Worm (Caenorhabditis elegans) whole organism, late embryonic: ENCODE measurements around the gene T24H10.5.

Experiments
- C38D4.7 ChIP-seq: fragments of 200-800 bp; sonication (Bioruptor generic); optimal IDR thresholded peaks from 2 replicates; lab custom pipeline; 2018; ENCODE audit warnings: mild to moderate bottlenecking, missing genetic modification characterization, moderate library complexity, missing compliant biosample characterization
- F13H6.1 ChIP-seq: sonication (generic microtip); optimal IDR thresholded peaks from 2 replicates; lab custom pipeline; 2016; ENCODE audit warnings: missing genetic modification characterization, missing compliant biosample characterization
- Y22D7AL.16 ChIP-seq: sonication (generic microtip); optimal IDR thresholded peaks from 2 replicates; lab custom pipeline; 2016; ENCODE audit warnings: missing genetic modification characterization, missing compliant biosample characterization
- ceh-14 ChIP-seq: sonication (generic microtip); optimal IDR thresholded peaks from 2 replicates; lab custom pipeline; 2016; ENCODE audit warnings: missing genotype, missing genetic modification characterization, missing compliant biosample characterization
- ceh-18 ChIP-seq: sonication (generic microtip); optimal IDR thresholded peaks from 2 replicates; lab custom pipeline; 2016; ENCODE audit warnings: missing genetic modification characterization, missing compliant biosample characterization
- ceh-22 ChIP-seq: sonication (generic microtip); optimal IDR thresholded peaks from 2 replicates; lab custom pipeline; 2017; ENCODE audit warnings: missing biosample characterization, missing genetic modification characterization
- ceh-24 ChIP-seq: sonication (generic microtip); optimal IDR thresholded peaks from 2 replicates; lab custom pipeline; 2016; ENCODE audit warnings: mild to moderate bottlenecking, missing genetic modification characterization, missing compliant biosample characterization
- ceh-34 ChIP-seq: sonication (generic microtip); optimal IDR thresholded peaks from 2 replicates; lab custom pipeline; 2016; ENCODE audit warnings: mild to moderate bottlenecking, missing genetic modification characterization, missing compliant biosample characterization
- ceh-45 ChIP-seq: fragments of 200-800 bp; sonication (Bioruptor generic); IDR thresholded peaks from 2 replicates; pipeline ENCODE4 v1.3.6; 2022; ENCODE audit warnings: missing genetic modification reagents, missing genetic modification characterization, missing compliant biosample characterization
- ceh-48 ChIP-seq: sonication (generic microtip); optimal IDR thresholded peaks from 2 replicates; lab custom pipeline; 2016; ENCODE audit warnings: missing genetic modification characterization, inconsistent platforms, missing compliant biosample characterization
- ceh-6 ChIP-seq: fragments of 200-800 bp; sonication (Bioruptor generic); optimal IDR thresholded peaks from 2 replicates; lab custom pipeline; 2018; ENCODE audit warnings: mild to moderate bottlenecking, missing genetic modification characterization, missing compliant biosample characterization
- ceh-9 ChIP-seq: sonication (generic microtip); optimal IDR thresholded peaks from 2 replicates; lab custom pipeline; 2016; ENCODE audit warnings: mild to moderate bottlenecking, missing genetic modification characterization, inconsistent platforms, missing compliant biosample characterization
- che-1 ChIP-seq: sonication (generic microtip); optimal IDR thresholded peaks from 2 replicates; lab custom pipeline; 2016; ENCODE audit warnings: mild to moderate bottlenecking, missing genetic modification characterization, missing compliant biosample characterization
- dmd-4 ChIP-seq: sonication (generic microtip); optimal IDR thresholded peaks from 2 replicates; lab custom pipeline; 2016; ENCODE audit warnings: borderline replicate concordance, missing genetic modification characterization, missing compliant biosample characterization
- elt-2 ChIP-seq: sonication (generic microtip); optimal IDR thresholded peaks from 2 replicates; lab custom pipeline; 2016; ENCODE audit warnings: missing genetic modification reagents, missing genetic modification characterization, missing compliant biosample characterization
- elt-4 ChIP-seq: sonication (generic microtip); optimal IDR thresholded peaks from 2 replicates; lab custom pipeline; 2016; ENCODE audit warnings: missing genetic modification characterization, missing compliant biosample characterization
- ets-4 ChIP-seq: sonication (generic microtip); optimal IDR thresholded peaks from 2 replicates; lab custom pipeline; 2016; ENCODE audit warnings: missing genetic modification characterization, missing compliant biosample characterization
- eyg-1 ChIP-seq: sonication (generic microtip); optimal IDR thresholded peaks from 2 replicates; lab custom pipeline; 2016; ENCODE audit warnings: missing genotype, missing genetic modification characterization, missing compliant biosample characterization
- fax-1 ChIP-seq: sonication (generic microtip); optimal IDR thresholded peaks from 2 replicates; lab custom pipeline; 2016; ENCODE audit warnings: missing genotype, missing genetic modification characterization, missing compliant biosample characterization
- fkh-10 ChIP-seq: fragments of 150-350 bp; optimal IDR thresholded peaks from 2 replicates; lab custom pipeline; 2014; ENCODE audit warnings: missing biosample characterization, missing genetic modification reagents, missing genetic modification characterization
- fkh-6 ChIP-seq: sonication (generic microtip); optimal IDR thresholded peaks from 2 replicates; lab custom pipeline; 2016; ENCODE audit warnings: missing genetic modification characterization, missing compliant biosample characterization
- hlh-15 ChIP-seq: sonication (generic microtip); optimal IDR thresholded peaks from 2 replicates; lab custom pipeline; 2016; ENCODE audit warnings: missing genetic modification characterization, missing compliant biosample characterization
- lim-6 ChIP-seq: sonication (generic microtip); optimal IDR thresholded peaks from 2 replicates; lab custom pipeline; 2016; ENCODE audit warnings: missing genetic modification characterization, missing compliant biosample characterization
- nhr-11 ChIP-seq: fragments of 150-350 bp; optimal IDR thresholded peaks from 2 replicates; lab custom pipeline; 2014; ENCODE audit warnings: missing biosample characterization, missing genetic modification characterization
- odd-2 ChIP-seq: sonication (generic microtip); optimal IDR thresholded peaks from 2 replicates; lab custom pipeline; 2017; ENCODE audit warnings: antibody characterized with exemption, mild to moderate bottlenecking, missing genetic modification characterization, missing compliant biosample characterization
- pag-3 ChIP-seq: sonication (generic microtip); optimal IDR thresholded peaks from 2 replicates; lab custom pipeline; 2016; ENCODE audit warnings: missing compliant biosample characterization, missing genetic modification characterization, borderline replicate concordance
- pat-9 ChIP-seq: fragments of 200-800 bp; sonication (Bioruptor generic); optimal IDR thresholded peaks from 2 replicates; lab custom pipeline; 2018; ENCODE audit warnings: mild to moderate bottlenecking, missing genetic modification characterization, moderate library complexity, missing compliant biosample characterization
- pax-1 ChIP-seq: fragments of 150-350 bp; optimal IDR thresholded peaks from 2 replicates; lab custom pipeline; 2014; ENCODE audit warnings: missing biosample characterization, missing genetic modification characterization
- pha-4 ChIP-seq: fragments of 150-350 bp; optimal IDR thresholded peaks from 2 replicates; lab custom pipeline; 2018; ENCODE audit warnings: missing biosample characterization, missing genetic modification reagents, missing genetic modification characterization
- sox-4 ChIP-seq: sonication (generic microtip); optimal IDR thresholded peaks from 2 replicates; lab custom pipeline; 2017; ENCODE audit warnings: mild to moderate bottlenecking, missing genetic modification characterization, inconsistent platforms, missing compliant biosample characterization
- tbx-2 ChIP-seq: sonication (generic microtip); optimal IDR thresholded peaks from 2 replicates; lab custom pipeline; 2016; ENCODE audit warnings: missing genetic modification characterization, missing compliant biosample characterization
- tbx-7 ChIP-seq: sonication (generic microtip); optimal IDR thresholded peaks from 2 replicates; lab custom pipeline; 2016; ENCODE audit warnings: missing genotype, missing genetic modification characterization, missing compliant biosample characterization
- ttx-3 ChIP-seq: sonication (generic microtip); optimal IDR thresholded peaks from 2 replicates; lab custom pipeline; 2016; ENCODE audit warnings: missing genetic modification reagents, missing genetic modification characterization, missing compliant biosample characterization
- unc-3 ChIP-seq, 2 experiments: fragments of 200-800 bp in 1 of 2; sonication (Bioruptor generic) in 1 of 2; sonication (generic microtip) in 1 of 2; conservative IDR thresholded peaks in 1 of 2; optimal IDR thresholded peaks in 1 of 2; 2 replicates each; pipeline versions ENCODE4 v1.3.6 to Lab custom; 2016 to 2022; ENCODE audit warnings: missing compliant biosample characterization in 2 of 2, missing genetic modification characterization in 2 of 2, missing genetic modification reagents in 1 of 2
- unc-42 ChIP-seq: sonication (generic microtip); optimal IDR thresholded peaks from 2 replicates; lab custom pipeline; 2016; ENCODE audit warnings: missing genotype, missing genetic modification characterization, missing compliant biosample characterization
- unc-55 ChIP-seq: sonication (generic microtip); optimal IDR thresholded peaks from 2 replicates; lab custom pipeline; 2017; ENCODE audit warnings: missing biosample characterization, missing genetic modification reagents, missing genetic modification characterization
- unc-86 ChIP-seq: sonication (generic microtip); optimal IDR thresholded peaks from 2 replicates; lab custom pipeline; 2016; ENCODE audit warnings: missing genetic modification characterization, missing compliant biosample characterization
- ztf-16 ChIP-seq: sonication (generic microtip); optimal IDR thresholded peaks from 2 replicates; lab custom pipeline; 2017; ENCODE audit warnings: missing genetic modification characterization, missing compliant biosample characterization

T24H10.5 gene

DNA sequence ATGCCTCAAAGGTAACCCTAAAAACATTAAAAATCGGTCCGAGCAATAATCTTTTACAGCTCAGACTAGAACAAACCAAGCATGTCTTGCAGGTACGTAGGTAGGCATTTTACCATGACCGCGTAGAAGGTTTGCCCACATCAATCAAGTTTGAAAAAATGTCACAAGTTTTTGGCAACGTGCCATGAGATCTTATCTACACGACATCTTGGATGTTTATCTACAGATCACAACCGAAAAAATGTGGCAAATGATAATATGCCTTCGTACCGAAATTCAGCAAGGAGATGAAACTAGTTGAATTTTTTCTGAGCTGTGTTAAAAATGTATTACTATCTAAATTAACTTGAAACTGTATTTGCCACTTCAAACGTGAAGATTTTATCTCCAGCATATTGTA is 36.5 kb upstream of the T24H10.5 start:
- TF ChIP-seq eyg-1 (tag; lab: Kevin White, UChicago) = no peak
- no peak for TF ChIP-seq unc-86 (tag; lab: Kevin White, UChicago)
- TF ChIP-seq pat-9 = no peak
- TF ChIP-seq C38D4.7 (GFP tag; lab: Kevin White, UChicago) = no peak
- no peak for TF ChIP-seq nhr-11 (tag; lab: Kevin White, UChicago)
- no peak for TF ChIP-seq pag-3 (tag; lab: Kevin White, UChicago)
- no peak for TF ChIP-seq ceh-18 (tag; lab: Kevin White, UChicago)
- no peak for TF ChIP-seq pha-4 (tag; lab: Kevin White, UChicago)
- no peak for TF ChIP-seq fkh-10 (GFP tag; lab: Kevin White, UChicago)
- no peak for TF ChIP-seq ttx-3 (tag; lab: Kevin White, UChicago)
- TF ChIP-seq unc-42 (tag; lab: Kevin White, UChicago) = no peak
- TF ChIP-seq ceh-6 = no peak
- no peak for TF ChIP-seq ets-4 (tag; lab: Kevin White, UChicago)
- TF ChIP-seq Y22D7AL.16 (tag; lab: Kevin White, UChicago) = no peak
- no peak for TF ChIP-seq tbx-2
- no peak for TF ChIP-seq tbx-7 (tag; lab: Kevin White, UChicago)
- TF ChIP-seq elt-4 (tag; lab: Kevin White, UChicago) = no peak
- TF ChIP-seq F13H6.1 (tag; lab: Kevin White, UChicago) = no peak

DNA sequence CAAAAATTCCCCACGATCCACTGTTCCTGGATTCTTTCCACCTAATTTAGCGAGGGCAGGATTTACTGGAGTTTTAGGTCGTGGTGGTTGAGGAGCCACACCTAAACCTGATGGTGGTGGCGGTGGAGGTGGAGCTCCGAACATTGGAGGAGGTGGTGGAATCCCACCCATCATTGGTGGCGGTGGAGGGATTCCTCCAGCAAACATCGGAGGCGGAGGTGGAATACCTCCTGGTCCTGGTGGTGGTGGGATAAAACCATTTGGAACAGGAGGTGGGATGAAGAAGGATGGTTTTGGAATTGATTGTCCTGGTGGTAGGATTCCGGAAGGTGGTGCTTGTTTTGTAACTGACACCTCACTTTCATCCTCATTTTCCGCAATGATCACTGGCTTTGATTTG is 31.1 kb upstream of the T24H10.5 start:
- TF ChIP-seq hlh-15 = no peak
- no peak for TF ChIP-seq lim-6 (tag; lab: Kevin White, UChicago)
- no peak for TF ChIP-seq F13H6.1 (tag; lab: Kevin White, UChicago)
- no peak for TF ChIP-seq che-1 (tag; lab: Kevin White, UChicago)
- no peak for TF ChIP-seq ceh-24 (tag; lab: Kevin White, UChicago)
- no peak for TF ChIP-seq ceh-48 (tag; lab: Kevin White, UChicago)
- TF ChIP-seq fkh-6 (tag; lab: Kevin White, UChicago) = no peak
- TF ChIP-seq ceh-22 (tag; lab: Kevin White, UChicago) = no peak
- TF ChIP-seq ttx-3 (tag; lab: Kevin White, UChicago) = no peak
- no peak for TF ChIP-seq nhr-11 (tag; lab: Kevin White, UChicago)
- TF ChIP-seq ztf-16 (tag; lab: Kevin White, UChicago) = no peak
- no peak for TF ChIP-seq unc-3 (GFP tag; conservative IDR thresholded peaks at IDR 0.05; lab: Robert Waterston, UW)
- no peak for TF ChIP-seq unc-3 (tag; optimal IDR thresholded peaks at IDR 0.05; lab: Kevin White, UChicago)
- TF ChIP-seq, all 69 proteins: peak for 0

DNA sequence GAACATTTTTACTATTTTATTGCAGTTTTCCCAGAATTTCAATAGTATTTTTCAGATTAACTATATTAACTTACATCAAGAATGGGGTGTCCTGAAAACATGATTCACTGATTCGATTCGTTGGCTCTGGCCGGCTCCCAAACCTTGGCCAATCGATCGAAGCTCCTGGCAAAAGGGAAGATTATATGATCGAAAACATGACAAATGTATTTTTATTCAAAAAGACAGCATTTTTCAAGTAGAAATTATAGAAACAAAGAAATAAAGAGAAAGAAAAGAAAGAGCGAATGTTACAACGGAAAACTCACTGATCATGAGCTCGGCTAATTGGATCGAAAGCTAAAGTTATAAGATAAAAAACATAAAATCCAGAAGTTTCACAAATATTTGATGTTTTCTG is 30.2 kb upstream of the T24H10.5 start, which contains the start of gene T24B8.4:
Gene T24B8.4 (minus strand): TSS at position 101 of the 400 bp plus-strand sequence.
- TF ChIP-seq pag-3 (tag; lab: Kevin White, UChicago) (no peak), fax-1 (tag; lab: Kevin White, UChicago) (no peak), odd-2 (no peak), tbx-2 (no peak), fkh-10 (GFP tag; lab: Kevin White, UChicago) (no peak), ceh-34 (tag; lab: Kevin White, UChicago) (no peak), unc-55 (GFP tag; lab: Kevin White, UChicago) (no peak), elt-2 (no peak), nhr-11 (tag; lab: Kevin White, UChicago) (no peak), ceh-14 (no peak), ceh-6 (no peak)

DNA sequence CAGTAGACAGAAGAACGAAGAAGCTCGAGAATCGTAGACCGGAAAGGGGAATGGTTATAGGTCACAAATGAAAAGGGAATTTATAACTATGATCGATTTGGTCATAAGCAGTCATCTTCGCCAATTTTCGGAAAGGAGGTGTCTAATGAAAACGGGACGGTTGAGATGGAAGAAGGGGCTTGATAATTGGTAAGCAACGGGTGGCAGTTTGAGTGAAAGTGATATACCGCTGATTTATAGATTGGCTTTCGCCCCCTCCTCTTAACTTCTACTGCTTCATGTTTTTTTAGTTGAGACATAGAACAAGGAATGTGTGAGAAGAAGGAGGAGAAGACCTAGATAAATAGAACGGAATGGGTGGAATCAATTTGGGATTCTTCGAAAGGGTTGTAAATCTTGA is 28.1 kb upstream of the T24H10.5 start:
- no peak for TF ChIP-seq ceh-9
- no peak for TF ChIP-seq elt-4 (tag; lab: Kevin White, UChicago)
- no peak for TF ChIP-seq F13H6.1 (tag; lab: Kevin White, UChicago)
- TF ChIP-seq dmd-4 (tag; lab: Kevin White, UChicago) = no peak
- TF ChIP-seq sox-4 (tag; lab: Kevin White, UChicago) = no peak
- no peak for TF ChIP-seq ceh-45 (GFP tag; lab: Robert Waterston, UW)
- TF ChIP-seq pax-1 (tag; lab: Kevin White, UChicago) = no peak
- no peak for TF ChIP-seq ets-4 (tag; lab: Kevin White, UChicago)
- no peak for TF ChIP-seq tbx-7 (tag; lab: Kevin White, UChicago)
